Fruit fly (Drosophila melanogaster) whole organism, embryonic: Measurements from ENCODE around the gene Hacd2.

Source experiments
- ATbp ChIP-seq: fragments of 200-800 bp; sonication (Bioruptor generic); optimal IDR thresholded peaks from 2 replicates; lab custom pipeline; 2017; ENCODE audit warnings: missing biosample characterization, mild to moderate bottlenecking, missing genetic modification characterization, missing genetic modification reagents
- CG10147 ChIP-seq: fragments of 200-800 bp; sonication (Bioruptor generic); optimal IDR thresholded peaks from 2 replicates; lab custom pipeline; 2019; ENCODE audit warnings: missing biosample characterization, mild to moderate bottlenecking, missing genetic modification characterization, moderate library complexity
- CG12071 ChIP-seq: fragments of 200-800 bp; sonication (Bioruptor generic); optimal IDR thresholded peaks from 3 replicates; lab custom pipeline; 2018; ENCODE audit warnings: missing biosample characterization, mild to moderate bottlenecking, missing genetic modification characterization
- CG12219 ChIP-seq: fragments of 200-800 bp; sonication (Bioruptor generic); optimal IDR thresholded peaks from 3 replicates; lab custom pipeline; 2018; ENCODE audit warnings: missing biosample characterization, mild to moderate bottlenecking, missing genetic modification characterization
- CG12659 ChIP-seq: fragments of 200-800 bp; sonication (Bioruptor generic); optimal IDR thresholded peaks from 3 replicates; lab custom pipeline; 2017; ENCODE audit warnings: mild to moderate bottlenecking, missing biosample characterization, missing genetic modification reagents, missing genetic modification characterization
- CG14050 ChIP-seq: fragments of 200-800 bp; sonication (Bioruptor generic); IDR thresholded peaks from 3 replicates; pipeline ENCODE4 v1.3.6; 2022; ENCODE audit warnings: missing biosample characterization, missing genetic modification characterization
- CG14667 ChIP-seq: fragments of 200-800 bp; sonication (Bioruptor generic); IDR thresholded peaks from 2 replicates; pipeline ENCODE4 v1.3.6; 2022; ENCODE audit warnings: missing biosample characterization, missing genetic modification characterization
- CG14710 ChIP-seq: fragments of 200-800 bp; sonication (Bioruptor generic); optimal IDR thresholded peaks from 3 replicates; lab custom pipeline; 2019; ENCODE audit warnings: missing biosample characterization, mild to moderate bottlenecking, missing genetic modification characterization, moderate library complexity
- CG1529 ChIP-seq: fragments of 200-800 bp; sonication (Bioruptor generic); optimal IDR thresholded peaks from 3 replicates; lab custom pipeline; 2018; ENCODE audit warnings: missing biosample characterization, missing genetic modification characterization
- CG15479 ChIP-seq: fragments of 200-800 bp; sonication (Bioruptor generic); optimal IDR thresholded peaks from 3 replicates; lab custom pipeline; 2019; ENCODE audit warnings: missing biosample characterization, mild to moderate bottlenecking, missing genetic modification characterization, moderate library complexity
- CG1602 ChIP-seq: fragments of 200-800 bp; sonication (Bioruptor generic); optimal IDR thresholded peaks from 3 replicates; lab custom pipeline; 2016; ENCODE audit warnings: missing biosample characterization, missing genetic modification characterization
- CG16863 ChIP-seq: fragments of 200-800 bp; sonication (Bioruptor generic); optimal IDR thresholded peaks from 3 replicates; lab custom pipeline; 2016; ENCODE audit warnings: missing biosample characterization, missing genetic modification characterization
- CG17802 ChIP-seq: fragments of 200-800 bp; sonication (Bioruptor generic); optimal IDR thresholded peaks from 2 replicates; lab custom pipeline; 2018; ENCODE audit warnings: missing biosample characterization, mild to moderate bottlenecking, missing genetic modification characterization, moderate library complexity
- CG2129 ChIP-seq: fragments of 200-800 bp; sonication (Bioruptor generic); IDR thresholded peaks from 2 replicates; pipeline ENCODE4 v1.3.6; 2022; ENCODE audit warnings: missing biosample characterization, missing genetic modification characterization; ENCODE audit not compliant: partially characterized antibody
- CG3281 ChIP-seq: fragments of 200-800 bp; sonication (Bioruptor generic); optimal IDR thresholded peaks from 3 replicates; lab custom pipeline; 2017; ENCODE audit warnings: missing biosample characterization, mild to moderate bottlenecking, missing genetic modification characterization
- CG34422 ChIP-seq: fragments of 200-800 bp; sonication (Bioruptor generic); IDR thresholded peaks from 3 replicates; pipeline ENCODE4 v1.3.6; 2022; ENCODE audit warnings: missing biosample characterization, missing genetic modification characterization
- CG42726 ChIP-seq: fragments of 200-800 bp; sonication (Bioruptor generic); IDR thresholded peaks from 2 replicates; pipeline ENCODE4 v1.3.6; 2022; ENCODE audit warnings: missing biosample characterization, missing genetic modification characterization; ENCODE audit not compliant: partially characterized antibody
- CG4820 ChIP-seq: fragments of 200-800 bp; sonication (Bioruptor generic); optimal IDR thresholded peaks from 3 replicates; lab custom pipeline; 2016; ENCODE audit warnings: missing biosample characterization, missing genetic modification characterization
- CG7556 ChIP-seq: fragments of 200-800 bp; sonication (Bioruptor generic); optimal IDR thresholded peaks from 2 replicates; lab custom pipeline; 2017; ENCODE audit warnings: missing biosample characterization, mild to moderate bottlenecking, missing genetic modification characterization
- Chrac-16 ChIP-seq: fragments of 200-800 bp; sonication (Bioruptor generic); optimal IDR thresholded peaks from 3 replicates; lab custom pipeline; 2016; ENCODE audit warnings: missing biosample characterization, missing genetic modification characterization
- Deaf1 ChIP-seq: fragments of 200-800 bp; optimal IDR thresholded peaks from 3 replicates; lab custom pipeline; 2019; ENCODE audit warnings: missing biosample characterization, mild to moderate bottlenecking, missing genetic modification characterization, moderate library complexity
- Dfd ChIP-seq, 2 experiments: fragments of >200 bp; optimal IDR thresholded peaks; 2 replicates each; lab custom pipeline; 2017; ENCODE audit warnings: missing biosample characterization in 2 of 2, missing genetic modification characterization in 2 of 2
- Fer2 ChIP-seq: fragments of 200-800 bp; sonication (Bioruptor generic); optimal IDR thresholded peaks from 2 replicates; lab custom pipeline; 2018; ENCODE audit warnings: missing biosample characterization, mild to moderate bottlenecking, missing genetic modification characterization, moderate library complexity
- H15 ChIP-seq: fragments of 200-800 bp; sonication (Bioruptor generic); IDR thresholded peaks from 3 replicates; pipeline ENCODE4 v1.3.6; 2022; ENCODE audit warnings: missing biosample characterization, missing genetic modification characterization
- HmgZ ChIP-seq: fragments of 200-800 bp; sonication (Bioruptor generic); optimal IDR thresholded peaks from 2 replicates; lab custom pipeline; 2018; ENCODE audit warnings: missing biosample characterization, mild to moderate bottlenecking, missing genetic modification characterization
- Myb ChIP-seq: fragments of 200-800 bp; sonication (Bioruptor generic); optimal IDR thresholded peaks from 2 replicates; lab custom pipeline; 2016; ENCODE audit warnings: missing biosample characterization, missing genetic modification characterization
- Nf-YB ChIP-seq: fragments of 200-800 bp; sonication (Bioruptor generic); optimal IDR thresholded peaks from 3 replicates; lab custom pipeline; 2019; ENCODE audit warnings: missing biosample characterization, mild to moderate bottlenecking, missing genetic modification characterization, moderate library complexity
- Poxn ChIP-seq: fragments of 200-800 bp; sonication (Bioruptor generic); IDR thresholded peaks from 2 replicates; pipeline ENCODE4 v1.3.6; 2022; ENCODE audit warnings: missing biosample characterization, missing genetic modification characterization
- Scr ChIP-seq: fragments of 200-800 bp; sonication (Bioruptor generic); IDR thresholded peaks from 2 replicates; pipeline ENCODE4 v1.3.6; 2022; ENCODE audit warnings: missing biosample characterization, missing genetic modification characterization; ENCODE audit not compliant: partially characterized antibody
- Six4 ChIP-seq: fragments of 200-800 bp; sonication (Bioruptor generic); optimal IDR thresholded peaks from 2 replicates; lab custom pipeline; 2016; ENCODE audit warnings: missing biosample characterization, missing genetic modification characterization
- Trl ChIP-seq, 3 experiments: fragments of >200 bp in 2 of 3; fragments of 200-800 bp in 1 of 3; sonication (Bioruptor generic) in 1 of 3; optimal IDR thresholded peaks; 2 replicates in 1 of 3; 3 replicates in 2 of 3; lab custom pipeline; 2016 to 2017; ENCODE audit warnings: missing biosample characterization in 1 of 3, missing genetic modification characterization in 1 of 3
- chn ChIP-seq: fragments of 200-800 bp; sonication (Bioruptor generic); optimal IDR thresholded peaks from 2 replicates; lab custom pipeline; 2016; ENCODE audit warnings: missing biosample characterization, missing genetic modification characterization
- eve ChIP-seq, 2 experiments: fragments of >200 bp; optimal IDR thresholded peaks; 2 replicates each; lab custom pipeline; 2017; ENCODE audit warnings: missing biosample characterization in 2 of 2, missing genetic modification characterization in 2 of 2
- jigr1 ChIP-seq: fragments of 200-800 bp; sonication (Bioruptor generic); IDR thresholded peaks from 3 replicates; pipeline ENCODE4 v1.3.6; 2022; ENCODE audit warnings: missing biosample characterization, missing genetic modification characterization
- lab ChIP-seq: fragments of 200-800 bp; sonication (Bioruptor generic); optimal IDR thresholded peaks from 3 replicates; lab custom pipeline; 2017; ENCODE audit warnings: missing biosample characterization, missing genetic modification characterization, mild to moderate bottlenecking, moderate library complexity, missing genetic modification reagents
- lbe ChIP-seq: fragments of 200-800 bp; sonication (Bioruptor generic); optimal IDR thresholded peaks from 2 replicates; lab custom pipeline; 2016; ENCODE audit warnings: missing biosample characterization, mild to moderate bottlenecking, missing genetic modification characterization
- maf-S ChIP-seq: fragments of 200-800 bp; sonication (Bioruptor generic); optimal IDR thresholded peaks from 2 replicates; lab custom pipeline; 2016; ENCODE audit warnings: missing biosample characterization, missing genetic modification characterization
- nau ChIP-seq: fragments of 200-800 bp; sonication (Bioruptor generic); optimal IDR thresholded peaks from 3 replicates; lab custom pipeline; 2017; ENCODE audit warnings: missing biosample characterization, mild to moderate bottlenecking, missing genetic modification characterization, missing genetic modification reagents
- nerfin-1 ChIP-seq: fragments of 200-800 bp; sonication (Bioruptor generic); optimal IDR thresholded peaks from 3 replicates; lab custom pipeline; 2019; ENCODE audit warnings: missing biosample characterization, mild to moderate bottlenecking, missing genetic modification characterization, moderate library complexity
- org-1 ChIP-seq: fragments of 200-800 bp; sonication (Bioruptor generic); optimal IDR thresholded peaks from 2 replicates; lab custom pipeline; 2017; ENCODE audit warnings: missing biosample characterization, missing genetic modification characterization
- pan ChIP-seq, 4 experiments: fragments of >200 bp in 3 of 4; fragments of 200-800 bp in 1 of 4; sonication (Bioruptor generic) in 1 of 4; optimal IDR thresholded peaks in 3 of 4; IDR thresholded peaks in 1 of 4; 2 replicates each; pipeline versions ENCODE4 v1.3.6 to Lab custom; 2017 to 2022; ENCODE audit warnings: missing biosample characterization in 2 of 4, missing genetic modification characterization in 2 of 4, mixed read lengths in 1 of 4
- repo ChIP-seq: fragments of 200-800 bp; sonication (Bioruptor generic); optimal IDR thresholded peaks from 2 replicates; lab custom pipeline; 2016; ENCODE audit warnings: missing biosample characterization, missing genetic modification characterization
- sima ChIP-seq: fragments of 200-800 bp; sonication (Bioruptor generic); optimal IDR thresholded peaks from 2 replicates; lab custom pipeline; 2016; ENCODE audit warnings: missing biosample characterization, missing genetic modification characterization
- ssp ChIP-seq: fragments of 200-800 bp; sonication (Bioruptor generic); IDR thresholded peaks from 2 replicates; pipeline ENCODE4 v1.3.6; 2022; ENCODE audit warnings: missing biosample characterization, missing genetic modification characterization
- stc ChIP-seq: fragments of 200-800 bp; sonication (Bioruptor generic); IDR thresholded peaks from 2 replicates; pipeline ENCODE4 v1.3.6; 2022; ENCODE audit warnings: missing biosample characterization, missing genetic modification characterization
- trem ChIP-seq: fragments of 200-800 bp; optimal IDR thresholded peaks from 3 replicates; lab custom pipeline; 2019; ENCODE audit warnings: missing biosample characterization, mild to moderate bottlenecking, missing genetic modification characterization, moderate library complexity
- vnd ChIP-seq: fragments of 200-800 bp; sonication (Bioruptor generic); IDR thresholded peaks from 3 replicates; pipeline ENCODE4 v1.3.6; 2022; ENCODE audit warnings: missing biosample characterization, missing genetic modification characterization; ENCODE audit not compliant: partially characterized antibody
- vvl ChIP-seq: fragments of 200-800 bp; sonication (Bioruptor generic); IDR thresholded peaks from 2 replicates; pipeline ENCODE4 v1.3.6; 2022; ENCODE audit warnings: missing biosample characterization, missing genetic modification characterization
- wor ChIP-seq: fragments of 200-800 bp; sonication (Bioruptor generic); IDR thresholded peaks from 2 replicates; pipeline ENCODE4 v1.3.6; 2022; ENCODE audit warnings: missing biosample characterization, missing genetic modification characterization

Hacd2 gene

dm6 chr2L:13394903-13395302 is 50.5 kb downstream of the Hacd2 start, which contains the start of gene RpL24 (continued):
- TF ChIP-seq Six4 (peak; percentile 87), Poxn (GFP tag; lab: Robert Waterston, UW) (no peak), Myb (peak; percentile 54), eve (GFP tag; optimal IDR thresholded peaks at IDR 0.05; lab: Kevin White, UChicago) (no peak), ATbp (GFP tag; lab: Kevin White, UChicago) (peak; percentile 92), CG2129 (no peak), chn (GFP tag; lab: Kevin White, UChicago) (peak; percentile 84), Trl (optimal IDR thresholded peaks at IDR 0.05; lab: Kevin White, UChicago) (no peak), Trl (GFP tag; optimal IDR thresholded peaks at IDR 0.05; lab: Kevin White, UChicago) (peak; percentile 96), HmgZ (tag; lab: Kevin White, UChicago) (peak; percentile 90), lab (GFP tag; lab: Kevin White, UChicago) (peak; percentile 98), Chrac-16 (peak; percentile 71), lbe (GFP tag; lab: Kevin White, UChicago) (peak; percentile 92), CG14710 (tag; lab: Kevin White, UChicago) (peak; percentile 84), CG12659 (GFP tag; lab: Kevin White, UChicago) (peak; percentile 95), stc (GFP tag; lab: Robert Waterston, UW) (peak; percentile 88), jigr1 (GFP tag; lab: Robert Waterston, UW) (no peak), vvl (GFP tag; lab: Robert Waterston, UW) (peak; percentile 96), CG7556 (GFP tag; lab: Kevin White, UChicago) (peak; percentile 71), repo (GFP tag; lab: Kevin White, UChicago) (peak; percentile 89), Deaf1 (tag; lab: Kevin White, UChicago) (peak; percentile 64), CG1602 (GFP tag; lab: Kevin White, UChicago) (peak; percentile 61), ssp (GFP tag; lab: Robert Waterston, UW) (peak; percentile 31; the same call in 1 of the 2 replicates), CG3281 (GFP tag; lab: Kevin White, UChicago) (peak; percentile 96), CG4820 (GFP tag; lab: Kevin White, UChicago) (peak; percentile 69), CG14050 (GFP tag; lab: Robert Waterston, UW) (peak; percentile 85), CG42726 (GFP tag; lab: Robert Waterston, UW) (peak; percentile 45; the same call in 1 of the 2 replicates), CG1529 (GFP tag; lab: Kevin White, UChicago) (peak; percentile 83), CG10147 (GFP tag; lab: Kevin White, UChicago) (peak; percentile 85), wor (GFP tag; lab: Robert Waterston, UW) (peak; percentile 18; the same call in 1 of the 2 replicates), CG15479 (GFP tag; lab: Kevin White, UChicago) (peak; percentile 17), H15 (GFP tag; lab: Robert Waterston, UW) (peak; percentile 87), maf-S (peak; percentile 90), nau (GFP tag; lab: Kevin White, UChicago) (no peak), CG17802 (tag; lab: Kevin White, UChicago) (peak; percentile 82), Dfd (GFP tag; optimal IDR thresholded peaks at IDR 0.05; lab: Kevin White, UChicago) (no peak), CG16863 (GFP tag; lab: Kevin White, UChicago) (peak; percentile 81), Fer2 (peak; percentile 83), CG14667 (GFP tag; lab: Robert Waterston, UW) (peak; percentile 24; the same call in 1 of the 2 replicates), vnd (GFP tag; lab: Robert Waterston, UW) (no peak), CG34422 (GFP tag; lab: Robert Waterston, UW) (peak; percentile 90; the same call in 2 of the 3 replicates), nerfin-1 (peak; percentile 85), CG12219 (peak; percentile 92), org-1 (peak; percentile 90), Scr (GFP tag; lab: Robert Waterston, UW) (no peak; the same call in 1 of the 2 replicates), CG12071 (GFP tag; lab: Kevin White, UChicago) (peak; percentile 96), sima (peak; percentile 90), trem (tag; lab: Kevin White, UChicago) (peak; percentile 80), pan (optimal IDR thresholded peaks at IDR 0.05; lab: Kevin White, UChicago) (no peak), pan (GFP tag; optimal IDR thresholded peaks at IDR 0.05 in 1 of 2, IDR thresholded peaks at IDR 0.05 in 1 of 2) (peak in 1 of 2 experiments; percentile 88), Nf-YB (GFP tag; lab: Kevin White, UChicago) (peak; percentile 77)
